Worm (Caenorhabditis elegans) whole organism, L4/young adult: Measurements from ENCODE around the gene ZC302.3.

ENCODE experiments used
- W03F9.2 ChIP-seq: fragments of 150-350 bp; optimal IDR thresholded peaks from 2 replicates; lab custom pipeline; 2014; ENCODE audit warnings: missing biosample characterization, missing genetic modification characterization
- dao-5 ChIP-seq: sonication (generic microtip); optimal IDR thresholded peaks from 2 replicates; lab custom pipeline; 2016; ENCODE audit warnings: missing genotype, missing genetic modification characterization, moderate library complexity, missing compliant biosample characterization
- him-1 ChIP-seq: sonication (generic microtip); optimal IDR thresholded peaks from 2 replicates; lab custom pipeline; 2016; ENCODE audit warnings: missing genotype, missing genetic modification reagents, missing genetic modification characterization, missing compliant biosample characterization

The ZC302.3 gene

ce11 chrV:10713704-10714239, 27.5 kb downstream of the ZC302.3 start:
- TF ChIP-seq dao-5 (tag; lab: Kevin White, UChicago) (no peak), W03F9.2 (tag; lab: Kevin White, UChicago) (no peak), him-1 (tag; lab: Kevin White, UChicago) (no peak)

- TF ChIP-seq him-1 (tag; lab: Kevin White, UChicago) (no peak), dao-5 (tag; lab: Kevin White, UChicago) (no peak), W03F9.2 (tag; lab: Kevin White, UChicago) (no peak)
Measured at ce11 chrV:10712608-10712900, 28.7 kb downstream of the ZC302.3 start.

ce11 chrV:10711829-10712607, 29.2 kb downstream of the ZC302.3 start:
- TF ChIP-seq him-1 (tag; lab: Kevin White, UChicago) (no peak), dao-5 (tag; lab: Kevin White, UChicago) (no peak), W03F9.2 (tag; lab: Kevin White, UChicago) (no peak)

- no peak for TF ChIP-seq dao-5 (tag; lab: Kevin White, UChicago)
- TF ChIP-seq him-1 (tag; lab: Kevin White, UChicago), result no peak
- TF ChIP-seq W03F9.2 (tag; lab: Kevin White, UChicago), result no peak
Measured at ce11 chrV:10711004-10711403, 30.3 kb downstream of the ZC302.3 start.

ce11 chrV:10709385-10709784, 31.9 kb downstream of the ZC302.3 start:
- TF ChIP-seq dao-5 (tag; lab: Kevin White, UChicago) (no peak), him-1 (tag; lab: Kevin White, UChicago) (no peak)

- TF ChIP-seq W03F9.2 (tag; lab: Kevin White, UChicago), result no peak
- no peak for TF ChIP-seq dao-5 (tag; lab: Kevin White, UChicago)
- no peak for TF ChIP-seq him-1 (tag; lab: Kevin White, UChicago)
Measured at ce11 chrV:10708346-10708745, 32.9 kb downstream of the ZC302.3 start.

ce11 chrV:10702910-10703309, 38.3 kb downstream of the ZC302.3 start:
- TF ChIP-seq him-1 (tag; lab: Kevin White, UChicago) (no peak), dao-5 (tag; lab: Kevin White, UChicago) (no peak), W03F9.2 (tag; lab: Kevin White, UChicago) (no peak)

ce11 chrV:10702249-10702648, 39.0 kb downstream of the ZC302.3 start, which contains the start of gene pph-1:
pph-1 (plus strand) TSS chrV:10702549.
- no peak for TF ChIP-seq W03F9.2 (tag; lab: Kevin White, UChicago)
- no peak for TF ChIP-seq him-1 (tag; lab: Kevin White, UChicago)
- TF ChIP-seq dao-5 (tag; lab: Kevin White, UChicago), result no peak

ce11 chrV:10699122-10699521, 42.1 kb downstream of the ZC302.3 start:
- TF ChIP-seq him-1 (tag; lab: Kevin White, UChicago), result no peak
- no peak for TF ChIP-seq W03F9.2 (tag; lab: Kevin White, UChicago)
- TF ChIP-seq dao-5 (tag; lab: Kevin White, UChicago), result no peak

- TF ChIP-seq dao-5 (tag; lab: Kevin White, UChicago) (no peak), him-1 (tag; lab: Kevin White, UChicago) (no peak), W03F9.2 (tag; lab: Kevin White, UChicago) (no peak)
Measured at ce11 chrV:10695181-10695580, 46.1 kb downstream of the ZC302.3 start, which contains the start of gene C05A2.4. C05A2.4 (plus strand) TSS chrV:10695481.

ce11 chrV:10693749-10694148, 47.5 kb downstream of the ZC302.3 start:
- no peak for TF ChIP-seq him-1 (tag; lab: Kevin White, UChicago)
- no peak for TF ChIP-seq dao-5 (tag; lab: Kevin White, UChicago)
- TF ChIP-seq W03F9.2 (tag; lab: Kevin White, UChicago), result peak; percentile 18

- TF ChIP-seq him-1 (tag; lab: Kevin White, UChicago), result no peak
- TF ChIP-seq W03F9.2 (tag; lab: Kevin White, UChicago), result no peak
- TF ChIP-seq dao-5 (tag; lab: Kevin White, UChicago), result no peak
Measured at ce11 chrV:10691313-10691712, 49.9 kb downstream of the ZC302.3 start.
